Worm (Caenorhabditis elegans): ENCODE results near the gene F36G9.3.

F36G9.3 gene

DNA sequence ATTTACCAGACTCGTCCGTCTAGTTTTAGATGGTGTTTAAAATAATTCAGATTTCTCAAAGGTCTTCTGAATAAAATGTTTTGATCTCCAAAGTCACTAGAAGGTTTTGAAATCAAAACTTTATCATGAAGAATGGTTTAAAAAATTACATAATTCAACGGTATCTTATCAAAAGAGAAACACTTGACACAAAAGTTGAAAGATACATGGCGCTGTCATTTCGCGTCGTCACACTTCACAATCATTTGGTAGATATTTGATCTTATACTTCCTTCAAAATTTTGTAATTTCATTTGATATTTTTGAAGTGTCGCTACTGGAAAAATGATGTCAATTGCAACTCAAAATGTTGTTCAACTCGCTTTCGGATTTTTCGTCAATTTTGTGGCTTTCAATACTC, at the start of gene F36G9.3:
Gene F36G9.3 (plus strand): TSS at position 301 of the 400 bp plus-strand sequence.
- TF ChIP-seq aptf-3 (GFP tag; IDR thresholded peaks at IDR 0.05), result no peak
- no peak for TF ChIP-seq lin-54 (GFP tag; optimal IDR thresholded peaks at IDR 0.05)
- no peak for TF ChIP-seq ceh-40 (GFP tag; IDR thresholded peaks at IDR 0.05)
- TF ChIP-seq Y67H2A.10 (GFP tag; conservative IDR thresholded peaks at IDR 0.05), result no peak
- no peak for TF ChIP-seq ccch-3 (GFP tag; optimal IDR thresholded peaks at IDR 0.05)
- TF ChIP-seq B0336.3 (GFP tag; IDR thresholded peaks at IDR 0.05), result no peak
- TF ChIP-seq F57A8.1 (GFP tag; optimal IDR thresholded peaks at IDR 0.05), result no peak
- no peak for TF ChIP-seq madf-6 (GFP tag; IDR thresholded peaks at IDR 0.05)
- no peak for TF ChIP-seq sea-2 (GFP tag; IDR thresholded peaks at IDR 0.05)
- TF ChIP-seq nhr-179 (tag; optimal IDR thresholded peaks at IDR 0.05), result no peak
- TF ChIP-seq attf-6 (GFP tag; IDR thresholded peaks at IDR 0.05), result no peak
- no peak for TF ChIP-seq Y79H2A.3 (GFP tag; conservative IDR thresholded peaks at IDR 0.05)
- TF ChIP-seq zim-3 (tag; optimal IDR thresholded peaks at IDR 0.05), result no peak

DNA sequence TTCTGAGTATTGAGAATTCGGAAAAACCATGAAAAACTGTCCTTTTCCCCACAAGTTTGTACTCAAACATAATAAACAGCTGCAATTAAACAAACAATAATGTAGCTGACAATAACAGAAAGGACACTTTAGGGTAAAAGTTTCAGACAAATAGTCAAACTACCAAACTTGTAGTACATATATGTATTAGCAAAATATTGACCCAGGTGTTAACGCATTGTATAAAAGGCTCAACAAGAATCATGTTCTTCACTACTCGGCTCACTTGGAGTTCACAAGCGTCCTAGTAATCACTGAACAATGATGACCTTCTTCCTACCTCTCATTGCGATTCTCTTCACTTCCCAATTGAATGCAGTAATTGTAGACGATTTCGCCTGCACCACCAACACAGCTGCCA, 45.4 kb upstream of the F36G9.3 start, which contains the start of gene F35E8.6:
Gene F35E8.6 (plus strand): TSS at position 301 of the 400 bp plus-strand sequence.
- TF ChIP-seq ztf-3 (GFP tag; optimal IDR thresholded peaks at IDR 0.05) (no peak), aptf-3 (GFP tag; IDR thresholded peaks at IDR 0.05) (no peak), tlf-1 (GFP tag; optimal IDR thresholded peaks at IDR 0.05) (no peak), nfyb-1 (GFP tag; IDR thresholded peaks at IDR 0.05) (no peak), bed-2 (GFP tag; IDR thresholded peaks at IDR 0.05) (no peak), ceh-27 (GFP tag; optimal IDR thresholded peaks at IDR 0.05) (no peak), athp-1 (tag; optimal IDR thresholded peaks at IDR 0.05) (no peak), Y53F4B.3 (GFP tag; IDR thresholded peaks at IDR 0.05) (no peak), pbrm-1 (GFP tag; IDR thresholded peaks at IDR 0.05) (no peak), snpc-4 (GFP tag; optimal IDR thresholded peaks at IDR 0.05) (no peak), snpc-4 (tag; optimal IDR thresholded peaks at IDR 0.05) (no peak), hlh-12 (tag; optimal IDR thresholded peaks at IDR 0.05) (no peak), nfya-2 (GFP tag; IDR thresholded peaks at IDR 0.05) (no peak), lsl-1 (GFP tag; optimal IDR thresholded peaks at IDR 0.05) (no peak), unc-62 (GFP tag; optimal IDR thresholded peaks at IDR 0.05) (no peak), mcd-1 (GFP tag; IDR thresholded peaks at IDR 0.05) (no peak), Y56A3A.18 (GFP tag; IDR thresholded peaks at IDR 0.05) (no peak), B0261.1 (tag; optimal IDR thresholded peaks at IDR 0.05) (no peak), nhr-120 (GFP tag; IDR thresholded peaks at IDR 0.05) (no peak), mes-4 (tag; optimal IDR thresholded peaks at IDR 0.05) (no peak)

DNA sequence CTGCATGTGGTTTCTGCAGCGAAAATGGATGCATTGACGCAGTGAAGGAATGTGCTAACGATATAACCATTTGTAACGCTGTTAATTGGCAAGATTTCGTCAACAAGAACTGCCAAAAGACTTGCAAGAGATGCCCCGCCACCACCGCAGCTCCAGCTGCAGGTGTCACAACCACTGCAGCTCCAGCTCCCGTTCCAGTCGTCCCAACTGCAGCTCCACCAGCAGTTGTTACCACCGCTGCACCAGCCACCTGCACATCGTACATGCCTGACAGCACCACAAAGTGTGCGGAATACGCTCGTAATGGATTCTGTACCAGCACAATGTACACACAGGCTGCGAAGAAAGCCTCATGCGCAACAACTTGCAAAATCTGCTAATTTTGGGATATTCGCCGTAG, 44.5 kb upstream of the F36G9.3 start:
- TF ChIP-seq ekl-4 (GFP tag; IDR thresholded peaks at IDR 0.05) (no peak), madf-10 (tag; optimal IDR thresholded peaks at IDR 0.05) (no peak), hlh-12 (tag; optimal IDR thresholded peaks at IDR 0.05) (no peak), somi-1 (GFP tag; optimal IDR thresholded peaks at IDR 0.05) (no peak), snpc-3.4 (tag; optimal IDR thresholded peaks at IDR 0.05) (no peak), F52B5.7 (tag; optimal IDR thresholded peaks at IDR 0.05) (peak; percentile 17), bed-1 (GFP tag; IDR thresholded peaks at IDR 0.05) (no peak), lag-1 (GFP tag; IDR thresholded peaks at IDR 0.05) (no peak), ceh-91 (GFP tag; IDR thresholded peaks at IDR 0.05) (no peak), F49E8.2 (tag; optimal IDR thresholded peaks at IDR 0.05; ENCODE audit: insufficient read depth) (no peak), zfh-2 (GFP tag; conservative IDR thresholded peaks at IDR 0.05) (peak; percentile 73), tbx-9 (tag; optimal IDR thresholded peaks at IDR 0.05; ENCODE audit: borderline replicate concordance) (no peak)
